Fruit fly (Drosophila melanogaster) whole organism, embryonic: Measurements from ENCODE around the gene CG32066.

ENCODE experiments used
- CG10209 ChIP-seq: fragments of 200-800 bp; sonication (Bioruptor generic); optimal IDR thresholded peaks from 3 replicates; lab custom pipeline; 2017; ENCODE audit warnings: missing biosample characterization, mild to moderate bottlenecking, missing genetic modification characterization, missing genetic modification reagents
- CG10267 ChIP-seq: fragments of 200-800 bp; sonication (Bioruptor generic); optimal IDR thresholded peaks from 2 replicates; lab custom pipeline; 2018; ENCODE audit warnings: missing biosample characterization, mild to moderate bottlenecking, missing genetic modification characterization, moderate library complexity
- CG11456 ChIP-seq: fragments of 200-800 bp; sonication (Bioruptor generic); IDR thresholded peaks from 3 replicates; pipeline ENCODE4 v1.3.6; 2022; ENCODE audit warnings: missing biosample characterization, missing genetic modification characterization
- CG12155 ChIP-seq: fragments of 200-800 bp; sonication (Bioruptor generic); optimal IDR thresholded peaks from 3 replicates; lab custom pipeline; 2016; ENCODE audit warnings: missing biosample characterization, missing genetic modification characterization
- CG12236 ChIP-seq: fragments of 200-800 bp; sonication (Bioruptor generic); optimal IDR thresholded peaks from 2 replicates; lab custom pipeline; 2016; ENCODE audit warnings: missing biosample characterization, missing genetic modification characterization
- CG13123 ChIP-seq: fragments of 200-800 bp; sonication (Bioruptor generic); optimal IDR thresholded peaks from 2 replicates; lab custom pipeline; 2016; ENCODE audit warnings: missing biosample characterization, missing genetic modification characterization
- CG14860 ChIP-seq: fragments of 200-800 bp; sonication (Bioruptor generic); IDR thresholded peaks from 3 replicates; pipeline ENCODE4 v1.3.6; 2022; ENCODE audit warnings: missing biosample characterization, missing genetic modification characterization; ENCODE audit not compliant: partially characterized antibody
- CG1603 ChIP-seq: fragments of 200-800 bp; sonication (Bioruptor generic); optimal IDR thresholded peaks from 2 replicates; lab custom pipeline; 2019; ENCODE audit warnings: missing biosample characterization, mild to moderate bottlenecking, missing genetic modification characterization, moderate library complexity
- CG17361 ChIP-seq: fragments of 200-800 bp; sonication (Bioruptor generic); IDR thresholded peaks from 3 replicates; pipeline ENCODE4 v1.3.6; 2022; ENCODE audit warnings: missing biosample characterization, missing genetic modification characterization
- CG2875 ChIP-seq: fragments of 200-800 bp; sonication (Bioruptor generic); optimal IDR thresholded peaks from 2 replicates; lab custom pipeline; 2017; ENCODE audit warnings: missing biosample characterization, mild to moderate bottlenecking, missing genetic modification characterization, missing genetic modification reagents
- CG3065 ChIP-seq: fragments of 200-800 bp; sonication (Bioruptor generic); optimal IDR thresholded peaks from 2 replicates; lab custom pipeline; 2016; ENCODE audit warnings: missing biosample characterization, missing genetic modification characterization
- CG31441 ChIP-seq: fragments of 200-800 bp; sonication (Bioruptor generic); IDR thresholded peaks from 2 replicates; pipeline ENCODE4 v1.3.6; 2022; ENCODE audit warnings: missing biosample characterization, missing genetic modification characterization
- CG4282 ChIP-seq: fragments of 200-800 bp; sonication (Bioruptor generic); optimal IDR thresholded peaks from 2 replicates; lab custom pipeline; 2016; ENCODE audit warnings: missing biosample characterization, missing genetic modification characterization
- CG4854 ChIP-seq: fragments of 200-800 bp; sonication (Bioruptor generic); optimal IDR thresholded peaks from 2 replicates; lab custom pipeline; 2016; ENCODE audit warnings: missing biosample characterization, missing genetic modification characterization, inconsistent platforms
- CG6689 ChIP-seq: fragments of 200-800 bp; sonication (Bioruptor generic); IDR thresholded peaks from 2 replicates; pipeline ENCODE4 v1.3.6; 2022; ENCODE audit warnings: missing biosample characterization, missing genetic modification characterization
- CG7928 ChIP-seq: fragments of 200-800 bp; sonication (Bioruptor generic); optimal IDR thresholded peaks from 2 replicates; lab custom pipeline; 2017; ENCODE audit warnings: missing biosample characterization, mild to moderate bottlenecking, missing genetic modification characterization
- CG8765 ChIP-seq: fragments of 200-800 bp; sonication (Bioruptor generic); IDR thresholded peaks from 2 replicates; pipeline ENCODE4 v1.3.6; 2022; ENCODE audit warnings: missing biosample characterization, missing genetic modification characterization
- CG9797 ChIP-seq: fragments of 200-800 bp; sonication (Bioruptor generic); optimal IDR thresholded peaks from 3 replicates; lab custom pipeline; 2018; ENCODE audit warnings: missing biosample characterization, mild to moderate bottlenecking, missing genetic modification characterization
- CkIIα-i1 ChIP-seq: fragments of 200-800 bp; sonication (Bioruptor generic); IDR thresholded peaks from 2 replicates; pipeline ENCODE4 v1.3.6; 2022; ENCODE audit warnings: missing biosample characterization, missing genetic modification characterization
- Dip3 ChIP-seq: fragments of 200-800 bp; sonication (Bioruptor generic); optimal IDR thresholded peaks from 3 replicates; lab custom pipeline; 2016; ENCODE audit warnings: missing biosample characterization, missing genetic modification characterization
- HmgD ChIP-seq: fragments of 200-800 bp; sonication (Bioruptor generic); optimal IDR thresholded peaks from 3 replicates; lab custom pipeline; 2016; ENCODE audit warnings: missing biosample characterization, missing genetic modification characterization
- HmgZ ChIP-seq: fragments of 200-800 bp; sonication (Bioruptor generic); optimal IDR thresholded peaks from 2 replicates; lab custom pipeline; 2018; ENCODE audit warnings: missing biosample characterization, mild to moderate bottlenecking, missing genetic modification characterization
- Hr39 ChIP-seq: fragments of >200 bp; optimal IDR thresholded peaks from 2 replicates; lab custom pipeline; 2017
- MESR4 ChIP-seq: fragments of 200-800 bp; sonication (Bioruptor generic); optimal IDR thresholded peaks from 2 replicates; lab custom pipeline; 2018; ENCODE audit warnings: missing biosample characterization, mild to moderate bottlenecking, missing genetic modification characterization, moderate library complexity
- Meics ChIP-seq: fragments of 200-800 bp; sonication (Bioruptor generic); optimal IDR thresholded peaks from 2 replicates; lab custom pipeline; 2017; ENCODE audit warnings: missing biosample characterization, mild to moderate bottlenecking, missing genetic modification characterization
- Mrtf ChIP-seq: fragments of 200-800 bp; sonication (Bioruptor generic); IDR thresholded peaks from 3 replicates; pipeline ENCODE4 v1.3.6; 2022; ENCODE audit warnings: missing biosample characterization, missing genetic modification characterization
- PHDP ChIP-seq: fragments of 200-800 bp; sonication (Bioruptor generic); optimal IDR thresholded peaks from 3 replicates; lab custom pipeline; 2018; ENCODE audit warnings: missing biosample characterization, mild to moderate bottlenecking, missing genetic modification characterization, moderate library complexity
- Ptx1 ChIP-seq: fragments of 200-800 bp; sonication (Bioruptor generic); IDR thresholded peaks from 2 replicates; pipeline ENCODE4 v1.3.6; 2022; ENCODE audit warnings: missing biosample characterization, missing genetic modification characterization
- Six4 ChIP-seq: fragments of 200-800 bp; sonication (Bioruptor generic); optimal IDR thresholded peaks from 2 replicates; lab custom pipeline; 2016; ENCODE audit warnings: missing biosample characterization, missing genetic modification characterization
- Sry-β ChIP-seq: fragments of 200-800 bp; sonication (Bioruptor generic); optimal IDR thresholded peaks from 2 replicates; lab custom pipeline; 2018; ENCODE audit warnings: missing biosample characterization, mild to moderate bottlenecking, missing genetic modification characterization, moderate library complexity
- Sry-δ ChIP-seq: fragments of 200-800 bp; sonication (Bioruptor generic); optimal IDR thresholded peaks from 2 replicates; lab custom pipeline; 2016; ENCODE audit warnings: missing biosample characterization, missing genetic modification characterization
- Xrp1 ChIP-seq: fragments of 200-800 bp; sonication (Bioruptor generic); IDR thresholded peaks from 2 replicates; pipeline ENCODE4 v1.3.6; 2022; ENCODE audit warnings: missing biosample characterization, missing genetic modification characterization
- chn ChIP-seq: fragments of 200-800 bp; sonication (Bioruptor generic); optimal IDR thresholded peaks from 2 replicates; lab custom pipeline; 2016; ENCODE audit warnings: missing biosample characterization, missing genetic modification characterization
- corto ChIP-seq: fragments of 200-800 bp; sonication (Bioruptor generic); optimal IDR thresholded peaks from 2 replicates; lab custom pipeline; 2016; ENCODE audit warnings: missing biosample characterization, mild to moderate bottlenecking, missing genetic modification characterization, moderate library complexity
- dan ChIP-seq: fragments of 200-800 bp; sonication (Bioruptor generic); IDR thresholded peaks from 2 replicates; pipeline ENCODE4 v1.3.6; 2022; ENCODE audit warnings: missing biosample characterization, missing genetic modification characterization
- dysf ChIP-seq: fragments of 200-800 bp; sonication (Bioruptor generic); IDR thresholded peaks from 3 replicates; pipeline ENCODE4 v1.3.6; 2022; ENCODE audit warnings: missing biosample characterization, missing genetic modification characterization
- fu2 ChIP-seq: fragments of 200-800 bp; sonication (Bioruptor generic); optimal IDR thresholded peaks from 2 replicates; lab custom pipeline; 2016; ENCODE audit warnings: missing biosample characterization, missing genetic modification characterization
- gcm ChIP-seq: fragments of 200-800 bp; sonication (Bioruptor generic); optimal IDR thresholded peaks from 2 replicates; lab custom pipeline; 2019; ENCODE audit warnings: missing biosample characterization, mild to moderate bottlenecking, missing genetic modification characterization, moderate library complexity
- kay ChIP-seq: fragments of 200-800 bp; sonication (Bioruptor generic); optimal IDR thresholded peaks from 2 replicates; lab custom pipeline; 2016; ENCODE audit warnings: missing biosample characterization, missing genetic modification characterization
- kni ChIP-seq: fragments of 200-800 bp; sonication (Bioruptor generic); optimal IDR thresholded peaks from 3 replicates; lab custom pipeline; 2017; ENCODE audit warnings: mild to moderate bottlenecking, missing biosample characterization, missing genetic modification reagents, missing genetic modification characterization
- maf-S ChIP-seq: fragments of 200-800 bp; sonication (Bioruptor generic); optimal IDR thresholded peaks from 2 replicates; lab custom pipeline; 2016; ENCODE audit warnings: missing biosample characterization, missing genetic modification characterization
- nau ChIP-seq: fragments of 200-800 bp; sonication (Bioruptor generic); optimal IDR thresholded peaks from 3 replicates; lab custom pipeline; 2017; ENCODE audit warnings: missing biosample characterization, mild to moderate bottlenecking, missing genetic modification characterization, missing genetic modification reagents
- nom ChIP-seq: fragments of 200-800 bp; sonication (Bioruptor generic); optimal IDR thresholded peaks from 2 replicates; lab custom pipeline; 2017; ENCODE audit warnings: missing biosample characterization, missing genetic modification characterization, mild to moderate bottlenecking, moderate library complexity, missing genetic modification reagents
- odd ChIP-seq: fragments of 200-800 bp; sonication (Bioruptor generic); optimal IDR thresholded peaks from 2 replicates; lab custom pipeline; 2017; ENCODE audit warnings: missing biosample characterization, mild to moderate bottlenecking, missing genetic modification characterization
- pita ChIP-seq: fragments of 200-800 bp; sonication (Bioruptor generic); optimal IDR thresholded peaks from 2 replicates; lab custom pipeline; 2017; ENCODE audit warnings: missing biosample characterization, mild to moderate bottlenecking, missing genetic modification characterization
- pros ChIP-seq: fragments of 200-800 bp; sonication (Bioruptor generic); optimal IDR thresholded peaks from 3 replicates; lab custom pipeline; 2019; ENCODE audit warnings: missing biosample characterization, mild to moderate bottlenecking, missing genetic modification characterization, moderate library complexity
- sens-2 ChIP-seq: fragments of 200-800 bp; sonication (Bioruptor generic); IDR thresholded peaks from 2 replicates; pipeline ENCODE4 v1.3.6; 2022; ENCODE audit warnings: missing biosample characterization, missing genetic modification characterization
- sqz ChIP-seq: fragments of 200-800 bp; sonication (Bioruptor generic); optimal IDR thresholded peaks from 3 replicates; lab custom pipeline; 2018; ENCODE audit warnings: missing biosample characterization, mild to moderate bottlenecking, missing genetic modification characterization
- twi ChIP-seq: fragments of 200-800 bp; optimal IDR thresholded peaks from 2 replicates; lab custom pipeline; 2019; ENCODE audit warnings: missing biosample characterization, mild to moderate bottlenecking, missing genetic modification characterization, moderate library complexity
- vvl ChIP-seq: fragments of 200-800 bp; sonication (Bioruptor generic); IDR thresholded peaks from 2 replicates; pipeline ENCODE4 v1.3.6; 2022; ENCODE audit warnings: missing biosample characterization, missing genetic modification characterization
- wek ChIP-seq: fragments of 200-800 bp; sonication (Bioruptor generic); optimal IDR thresholded peaks from 3 replicates; lab custom pipeline; 2018; ENCODE audit warnings: missing biosample characterization, mild to moderate bottlenecking, missing genetic modification characterization, moderate library complexity
- yki ChIP-seq: fragments of >200 bp; optimal IDR thresholded peaks from 3 replicates; lab custom pipeline; 2018
- zen2 ChIP-seq: fragments of 200-800 bp; sonication (Bioruptor generic); IDR thresholded peaks from 3 replicates; pipeline ENCODE4 v1.3.6; 2022; ENCODE audit warnings: missing biosample characterization, missing genetic modification characterization; ENCODE audit not compliant: partially characterized antibody

CG32066 gene

dm6 chr3L:10681814-10682213 is 21.0 kb upstream of the CG32066 start (continued):
- TF ChIP-seq maf-S (GFP tag; lab: Kevin White, UChicago) = no peak
- TF ChIP-seq chn (GFP tag; lab: Kevin White, UChicago) = no peak
- TF ChIP-seq Mrtf (GFP tag; lab: Robert Waterston, UW) = no peak
- no peak for TF ChIP-seq pita (GFP tag; lab: Kevin White, UChicago)
- TF ChIP-seq yki = peak; percentile 90
- peak; percentile 23 for TF ChIP-seq nom
- TF ChIP-seq CG11456 (GFP tag; lab: Robert Waterston, UW) = no peak
- no peak for TF ChIP-seq Hr39
- TF ChIP-seq MESR4 = no peak
- TF ChIP-seq Meics = peak; percentile 25
- TF ChIP-seq CG2875 (GFP tag; lab: Kevin White, UChicago) = no peak
- no peak for TF ChIP-seq kni (GFP tag; lab: Kevin White, UChicago)
- TF ChIP-seq CG17361 (GFP tag; lab: Robert Waterston, UW) = no peak
- no peak for TF ChIP-seq corto (GFP tag; lab: Kevin White, UChicago)
- TF ChIP-seq CG3065 = no peak
- no peak for TF ChIP-seq pros
- TF ChIP-seq Xrp1 (GFP tag; lab: Robert Waterston, UW) = peak; percentile 33; the same call in 1 of the 2 replicates
- TF ChIP-seq Six4 = no peak
- no peak for TF ChIP-seq dysf (GFP tag; lab: Robert Waterston, UW)
- TF ChIP-seq CG4854 (GFP tag; lab: Kevin White, UChicago) = no peak
- TF ChIP-seq CkIIα-i1 (GFP tag; lab: Robert Waterston, UW) = no peak
- TF ChIP-seq Ptx1 (GFP tag; lab: Robert Waterston, UW) = no peak
- peak; percentile 50; the same call in 1 of the 2 replicates for TF ChIP-seq vvl (GFP tag; lab: Robert Waterston, UW)
- peak; percentile 19 for TF ChIP-seq CG4282 (GFP tag; lab: Kevin White, UChicago)
- no peak for TF ChIP-seq fu2 (GFP tag; lab: Kevin White, UChicago)
- TF ChIP-seq CG1603 (tag; lab: Kevin White, UChicago) = no peak
- TF ChIP-seq CG9797 (GFP tag; lab: Kevin White, UChicago) = no peak
- TF ChIP-seq CG6689 (GFP tag; lab: Robert Waterston, UW) = no peak
- TF ChIP-seq zen2 = no peak
- no peak for TF ChIP-seq HmgD
- TF ChIP-seq odd (GFP tag; lab: Kevin White, UChicago) = no peak
- TF ChIP-seq CG10267 (tag; lab: Kevin White, UChicago) = no peak
- TF ChIP-seq PHDP (tag; lab: Kevin White, UChicago) = no peak
- no peak for TF ChIP-seq CG12155 (GFP tag; lab: Kevin White, UChicago)
- TF ChIP-seq CG7928 (GFP tag; lab: Kevin White, UChicago) = no peak
- no peak for TF ChIP-seq Sry-δ
- TF ChIP-seq sqz (GFP tag; lab: Kevin White, UChicago) = no peak
- 0 out of 2 replicates have a peak, but pooled peaks have one; percentile 5 for TF ChIP-seq sens-2 (GFP tag; lab: Robert Waterston, UW)
- no peak for TF ChIP-seq nau
- TF ChIP-seq CG12236 (GFP tag; lab: Kevin White, UChicago) = no peak
- TF ChIP-seq CG31441 (GFP tag; lab: Robert Waterston, UW) = no peak
- no peak for TF ChIP-seq CG14860
- peak; percentile 14 for TF ChIP-seq wek (GFP tag; lab: Kevin White, UChicago)
- TF ChIP-seq CG10209 (GFP tag; lab: Kevin White, UChicago) = no peak
- TF ChIP-seq kay (GFP tag; lab: Kevin White, UChicago) = no peak
- no peak for TF ChIP-seq twi (tag; lab: Kevin White, UChicago)
- TF ChIP-seq CG8765 = no peak
- no peak for TF ChIP-seq CG13123 (GFP tag; lab: Kevin White, UChicago)
- TF ChIP-seq gcm (GFP tag; lab: Kevin White, UChicago) = no peak
- no peak for TF ChIP-seq Sry-β (GFP tag; lab: Kevin White, UChicago)
- TF ChIP-seq HmgZ = peak; percentile 38
- no peak for TF ChIP-seq dan (GFP tag; lab: Robert Waterston, UW)
- no peak for TF ChIP-seq Dip3 (GFP tag; lab: Kevin White, UChicago)
